Worm (Caenorhabditis elegans): ENCODE results near the gene pch-2.

ce11 chrII:8193922-8194321 is 35.8 kb downstream of the pch-2 start:
- no peak for TF ChIP-seq ama-1 (optimal IDR thresholded peaks at IDR 0.05)
- TF ChIP-seq ets-7 (tag; optimal IDR thresholded peaks at IDR 0.05): no peak
- TF ChIP-seq F13C5.2 (tag; optimal IDR thresholded peaks at IDR 0.05): no peak
- no peak for TF ChIP-seq hmg-4 (GFP tag; optimal IDR thresholded peaks at IDR 0.05)
- TF ChIP-seq hnd-1 (tag; optimal IDR thresholded peaks at IDR 0.05): no peak
